Worm (Caenorhabditis elegans): Measurements from ENCODE around the gene C08F8.6.

DNA sequence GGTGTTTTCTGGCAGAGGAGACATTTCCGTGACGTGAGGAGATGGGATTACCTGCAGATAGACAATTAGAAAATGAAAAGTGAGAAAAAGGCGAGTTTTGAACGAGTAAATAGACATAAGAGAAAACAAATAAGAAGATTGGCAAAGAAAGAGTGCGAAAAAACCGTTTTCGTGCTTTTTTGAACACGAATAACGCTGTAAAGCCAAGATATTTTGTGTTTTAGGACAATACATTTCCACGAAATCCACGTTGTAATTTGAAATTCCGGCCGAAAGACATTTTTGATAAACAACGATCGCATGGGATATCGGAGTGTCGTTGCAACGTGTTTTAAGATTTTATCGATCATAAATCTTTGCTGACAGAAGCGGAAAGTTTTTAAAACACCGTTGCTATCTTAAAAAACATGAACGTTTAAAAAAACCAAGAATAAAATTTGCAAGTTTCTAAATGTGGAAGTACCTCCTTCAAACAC, 46.1 kb upstream of the C08F8.6 start, which contains the start of gene adk-1:
- no peak for TF ChIP-seq unc-39 (tag; optimal IDR thresholded peaks at IDR 0.05)
- TF ChIP-seq unc-62 (GFP tag; optimal IDR thresholded peaks at IDR 0.05), result no peak
- TF ChIP-seq elt-1 (tag; optimal IDR thresholded peaks at IDR 0.05; ENCODE audit: borderline replicate concordance, insufficient read depth), result no peak
- no peak for TF ChIP-seq ztf-11 (tag; optimal IDR thresholded peaks at IDR 0.05)
- no peak for TF ChIP-seq zip-8 (tag; optimal IDR thresholded peaks at IDR 0.05)
- TF ChIP-seq flh-1 (GFP tag; optimal IDR thresholded peaks at IDR 0.05), result no peak
- TF ChIP-seq drap-1 (GFP tag; optimal IDR thresholded peaks at IDR 0.05), result no peak
- TF ChIP-seq nhr-76 (tag; optimal IDR thresholded peaks at IDR 0.05), result no peak
- TF ChIP-seq mep-1 (tag; optimal IDR thresholded peaks at IDR 0.05), result no peak
- TF ChIP-seq elt-3 (tag; optimal IDR thresholded peaks at IDR 0.05), result no peak
- no peak for TF ChIP-seq nhr-237 (tag; optimal IDR thresholded peaks at IDR 0.05)
